Worm (Caenorhabditis elegans) whole organism, late embryonic: ENCODE results near the gene rpac-40.

Experiments
- ama-1 ChIP-seq: fragments of 150-350 bp; optimal IDR thresholded peaks from 2 replicates; lab custom pipeline; 2014
- ceh-19 ChIP-seq: fragments of 200-800 bp; sonication (Bioruptor generic); optimal IDR thresholded peaks from 2 replicates; lab custom pipeline; 2018; ENCODE audit warnings: mild to moderate bottlenecking, missing genetic modification characterization, missing compliant biosample characterization
- nhr-11 ChIP-seq: fragments of 150-350 bp; optimal IDR thresholded peaks from 2 replicates; lab custom pipeline; 2014; ENCODE audit warnings: missing biosample characterization, missing genetic modification characterization
- pha-4 ChIP-seq: fragments of 150-350 bp; optimal IDR thresholded peaks from 2 replicates; lab custom pipeline; 2018; ENCODE audit warnings: missing biosample characterization, missing genetic modification reagents, missing genetic modification characterization
- sdc-2 ChIP-seq: sonication (generic microtip); optimal IDR thresholded peaks from 2 replicates; lab custom pipeline; 2016; ENCODE audit warnings: missing genotype, missing genetic modification characterization, missing compliant biosample characterization

ce11 chrV:4236118-4236517 lies 36.8 kb downstream of the rpac-40 start, which contains the start of gene nlp-13:
- no peak for TF ChIP-seq ceh-19
- no peak for TF ChIP-seq pha-4 (tag; lab: Kevin White, UChicago)
- no peak for TF ChIP-seq ama-1
- TF ChIP-seq nhr-11 = no peak
- no peak for TF ChIP-seq sdc-2 (tag; lab: Kevin White, UChicago)
